Worm (Caenorhabditis elegans): ENCODE results near the gene Y54G2A.10.

DNA sequence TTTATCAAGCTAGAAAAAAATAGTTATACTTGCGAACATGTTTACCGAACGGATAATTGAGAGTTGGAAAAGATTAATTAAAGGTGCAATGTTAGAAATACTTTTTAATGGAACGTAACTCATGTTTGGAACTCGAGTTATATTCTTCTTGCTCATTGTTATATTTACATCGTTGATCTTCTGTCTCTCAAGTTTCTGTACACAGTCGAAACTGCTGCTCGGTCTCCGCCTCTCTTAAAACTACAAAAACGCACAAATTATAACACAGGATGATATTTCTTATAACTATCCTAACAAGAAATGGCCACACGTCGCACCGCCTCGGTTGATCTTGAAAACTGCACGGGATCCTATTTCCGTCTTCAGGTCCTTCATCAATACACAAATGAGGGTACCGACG is 35.0 kb downstream of the Y54G2A.10 start, which contains the start of gene pudl-2:
- TF ChIP-seq elt-2 (tag; optimal IDR thresholded peaks at IDR 0.05) (no peak), ztf-4 (tag; optimal IDR thresholded peaks at IDR 0.05) (no peak)

All from whole organism, L3 larva.